Fruit fly (Drosophila melanogaster) whole organism, adult: ENCODE measurements around the gene Paics.
A peak's percentile ranks its signal among the peaks of the same experiment; 100 is the strongest.

ENCODE experiments used
- CG11617 ChIP-seq: fragments of 200-800 bp; sonication (Bioruptor generic); optimal IDR thresholded peaks from 2 replicates; lab custom pipeline; 2017; ENCODE audit warnings: mild to moderate bottlenecking, missing biosample characterization, missing genetic modification reagents, missing genetic modification characterization
- CG12768 ChIP-seq: fragments of 200-800 bp; sonication (Bioruptor generic); optimal IDR thresholded peaks from 2 replicates; lab custom pipeline; 2017; ENCODE audit warnings: missing biosample characterization, missing genetic modification characterization, mild to moderate bottlenecking, moderate library complexity, missing genetic modification reagents
- CG14711 ChIP-seq: fragments of 200-800 bp; sonication (Bioruptor generic); optimal IDR thresholded peaks from 2 replicates; lab custom pipeline; 2018; ENCODE audit warnings: missing biosample characterization, mild to moderate bottlenecking, missing genetic modification characterization, moderate library complexity
- CG1620 ChIP-seq: fragments of 200-800 bp; sonication (Bioruptor generic); optimal IDR thresholded peaks from 2 replicates; lab custom pipeline; 2016; ENCODE audit warnings: missing biosample characterization, missing genetic modification characterization
- CG33017 ChIP-seq: fragments of 200-800 bp; sonication (Bioruptor generic); optimal IDR thresholded peaks from 2 replicates; lab custom pipeline; 2018; ENCODE audit warnings: missing biosample characterization, mild to moderate bottlenecking, missing genetic modification characterization, moderate library complexity
- CG5204 ChIP-seq: fragments of 200-800 bp; sonication (Bioruptor generic); optimal IDR thresholded peaks from 2 replicates; lab custom pipeline; 2016; ENCODE audit warnings: missing biosample characterization, missing genetic modification characterization
- CG7045 ChIP-seq: fragments of 200-800 bp; sonication (Bioruptor generic); optimal IDR thresholded peaks from 2 replicates; lab custom pipeline; 2017; ENCODE audit warnings: missing biosample characterization, mild to moderate bottlenecking, missing genetic modification characterization
- CG7101 ChIP-seq: fragments of 200-800 bp; sonication (Bioruptor generic); optimal IDR thresholded peaks from 2 replicates; lab custom pipeline; 2018; ENCODE audit warnings: missing biosample characterization, mild to moderate bottlenecking, missing genetic modification characterization, moderate library complexity
- Clk ChIP-seq: fragments of 200-800 bp; sonication (Bioruptor generic); optimal IDR thresholded peaks from 2 replicates; lab custom pipeline; 2017; ENCODE audit warnings: missing biosample characterization, missing genetic modification characterization
- Crg-1 ChIP-seq: fragments of 200-800 bp; sonication (Bioruptor generic); optimal IDR thresholded peaks from 2 replicates; lab custom pipeline; 2016; ENCODE audit warnings: missing biosample characterization, missing genetic modification characterization
- Hr96 ChIP-seq: fragments of 200-800 bp; sonication (Bioruptor generic); optimal IDR thresholded peaks from 2 replicates; lab custom pipeline; 2016; ENCODE audit warnings: missing biosample characterization, missing genetic modification characterization
- Mnt ChIP-seq: fragments of 200-800 bp; sonication (Bioruptor generic); optimal IDR thresholded peaks from 2 replicates; lab custom pipeline; 2016; ENCODE audit warnings: missing biosample characterization, mild to moderate bottlenecking, missing genetic modification characterization
- bab1 ChIP-seq: fragments of 200-800 bp; sonication (Bioruptor generic); optimal IDR thresholded peaks from 3 replicates; lab custom pipeline; 2019; ENCODE audit warnings: missing biosample characterization, mild to moderate bottlenecking, missing genetic modification characterization, moderate library complexity
- cic ChIP-seq: fragments of 200-800 bp; sonication (Bioruptor generic); optimal IDR thresholded peaks from 2 replicates; lab custom pipeline; 2017; ENCODE audit warnings: missing biosample characterization, mild to moderate bottlenecking, missing genetic modification characterization, moderate library complexity
- cnc ChIP-seq, 2 experiments: fragments of >200 bp; optimal IDR thresholded peaks; 2 replicates each; lab custom pipeline; 2017
- kay ChIP-seq: fragments of 200-800 bp; sonication (Bioruptor generic); peaks from one replicate; lab custom pipeline; 2016; ENCODE audit warnings: missing biosample characterization, missing genetic modification characterization, borderline replicate concordance
- ovo ChIP-seq: fragments of 200-800 bp; sonication (Bioruptor generic); optimal IDR thresholded peaks from 2 replicates; lab custom pipeline; 2016; ENCODE audit warnings: missing biosample characterization, missing genetic modification characterization
- pad ChIP-seq: fragments of 200-800 bp; sonication (Bioruptor generic); optimal IDR thresholded peaks from 3 replicates; lab custom pipeline; 2017; ENCODE audit warnings: missing biosample characterization, missing genetic modification characterization, mild to moderate bottlenecking, moderate library complexity, missing genetic modification reagents
- tj ChIP-seq: fragments of 200-800 bp; sonication (Bioruptor generic); optimal IDR thresholded peaks from 3 replicates; lab custom pipeline; 2017; ENCODE audit warnings: missing biosample characterization, mild to moderate bottlenecking, missing genetic modification characterization, moderate library complexity
- toe ChIP-seq: fragments of 200-800 bp; sonication (Bioruptor generic); optimal IDR thresholded peaks from 2 replicates; lab custom pipeline; 2016; ENCODE audit warnings: missing biosample characterization, missing genetic modification characterization

Paics gene

dm6 chrX:12740441-12740840, 20.0 kb downstream of the Paics start:
- TF ChIP-seq Mnt (GFP tag; lab: Kevin White, UChicago), result no peak
- TF ChIP-seq ovo (GFP tag; lab: Kevin White, UChicago), result no peak
- no peak for TF ChIP-seq CG12768 (GFP tag; lab: Kevin White, UChicago)
- no peak for TF ChIP-seq cnc (optimal IDR thresholded peaks at IDR 0.05; lab: Kevin White, UChicago)
- no peak for TF ChIP-seq tj (GFP tag; lab: Kevin White, UChicago)
- TF ChIP-seq CG5204, result no peak
- no peak for TF ChIP-seq Clk
- TF ChIP-seq CG7045 (GFP tag; lab: Kevin White, UChicago), result no peak
- no peak for TF ChIP-seq CG14711 (tag; lab: Kevin White, UChicago)
- TF ChIP-seq toe (GFP tag; lab: Kevin White, UChicago), result no peak
- no peak for TF ChIP-seq CG11617 (GFP tag; lab: Kevin White, UChicago)
- TF ChIP-seq cic (GFP tag; lab: Kevin White, UChicago), result no peak
- TF ChIP-seq CG7101 (tag; lab: Kevin White, UChicago), result no peak
- TF ChIP-seq Crg-1 (GFP tag; lab: Kevin White, UChicago), result no peak
- no peak for TF ChIP-seq pad (GFP tag; lab: Kevin White, UChicago)
- no peak for TF ChIP-seq kay (GFP tag; lab: Kevin White, UChicago)

dm6 chrX:12739789-12740188, 20.6 kb downstream of the Paics start:
- TF ChIP-seq CG14711 (tag; lab: Kevin White, UChicago), result no peak
- TF ChIP-seq Clk, result no peak
- TF ChIP-seq CG7101 (tag; lab: Kevin White, UChicago), result no peak
- TF ChIP-seq tj (GFP tag; lab: Kevin White, UChicago), result no peak
- TF ChIP-seq kay (GFP tag; lab: Kevin White, UChicago), result no peak
- TF ChIP-seq toe (GFP tag; lab: Kevin White, UChicago), result no peak
- TF ChIP-seq CG11617 (GFP tag; lab: Kevin White, UChicago), result no peak
- no peak for TF ChIP-seq ovo (GFP tag; lab: Kevin White, UChicago)
- TF ChIP-seq CG5204, result no peak
- TF ChIP-seq CG7045 (GFP tag; lab: Kevin White, UChicago), result no peak
- TF ChIP-seq cic (GFP tag; lab: Kevin White, UChicago), result no peak
- no peak for TF ChIP-seq bab1 (GFP tag; lab: Kevin White, UChicago)

DNA sequence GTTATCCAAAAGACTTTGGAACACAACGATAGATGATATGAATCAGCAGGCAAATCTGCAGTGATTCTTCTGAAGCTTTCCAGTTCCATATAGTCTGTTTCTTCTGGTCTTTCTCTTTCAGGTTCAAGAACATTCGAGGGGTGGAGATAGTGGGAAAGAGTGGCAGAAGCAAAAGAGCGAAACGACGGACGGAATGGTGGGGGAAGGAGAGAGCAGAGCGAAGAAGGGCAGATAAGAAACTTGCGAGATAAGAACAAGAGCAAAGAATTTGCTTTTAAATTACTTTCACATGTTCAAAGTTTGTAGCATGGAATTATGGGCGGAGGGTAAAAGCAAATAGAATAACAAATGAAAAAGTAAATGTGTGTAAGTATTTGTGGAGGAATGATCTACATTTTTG, 21.4 kb downstream of the Paics start:
- TF ChIP-seq CG7101 (tag; lab: Kevin White, UChicago), result peak; percentile 12
- TF ChIP-seq CG7045 (GFP tag; lab: Kevin White, UChicago), result no peak
- TF ChIP-seq cic (GFP tag; lab: Kevin White, UChicago), result no peak
- peak; percentile 15 for TF ChIP-seq pad (GFP tag; lab: Kevin White, UChicago)

DNA sequence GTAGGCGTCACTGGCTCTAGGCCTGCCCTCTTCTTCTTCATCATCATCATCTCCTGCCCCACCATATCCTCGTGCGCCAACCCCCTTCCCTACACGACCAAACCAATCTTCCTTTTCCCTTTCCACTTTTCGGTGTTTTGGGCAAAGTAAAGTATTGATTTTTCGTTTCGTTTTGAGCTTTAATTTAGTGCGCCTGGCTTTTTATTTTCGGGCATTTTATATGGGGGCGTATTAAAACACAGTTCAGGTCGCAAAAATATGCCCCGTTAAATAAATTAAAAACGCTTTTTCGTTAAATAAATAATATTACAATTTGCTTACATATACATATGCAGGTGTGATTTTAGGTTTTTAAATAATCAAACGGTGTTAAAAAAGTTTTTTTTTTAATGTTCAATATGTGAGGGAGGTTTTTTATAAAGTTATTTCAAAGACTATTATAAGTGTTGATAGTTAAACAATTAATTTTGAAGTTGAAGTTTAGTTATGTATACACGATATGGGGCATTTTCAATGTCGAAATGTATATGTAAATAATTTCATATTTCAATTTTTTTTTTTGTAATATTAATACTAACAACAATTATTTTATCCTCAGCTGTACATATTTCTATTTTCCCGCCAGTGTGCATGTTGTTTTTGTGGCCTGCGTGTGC, 22.6 kb downstream of the Paics start:
- peak; percentile 32 for TF ChIP-seq CG5204
- no peak for TF ChIP-seq Hr96
- TF ChIP-seq CG33017, result peak; percentile 20
- TF ChIP-seq CG11617 (GFP tag; lab: Kevin White, UChicago), result peak; percentile 59
- TF ChIP-seq CG14711 (tag; lab: Kevin White, UChicago), result peak; percentile 66
- TF ChIP-seq kay (GFP tag; lab: Kevin White, UChicago), result no peak
- peak; percentile 55 for TF ChIP-seq bab1 (GFP tag; lab: Kevin White, UChicago)
- peak; percentile 75 for TF ChIP-seq CG7101 (tag; lab: Kevin White, UChicago)

DNA sequence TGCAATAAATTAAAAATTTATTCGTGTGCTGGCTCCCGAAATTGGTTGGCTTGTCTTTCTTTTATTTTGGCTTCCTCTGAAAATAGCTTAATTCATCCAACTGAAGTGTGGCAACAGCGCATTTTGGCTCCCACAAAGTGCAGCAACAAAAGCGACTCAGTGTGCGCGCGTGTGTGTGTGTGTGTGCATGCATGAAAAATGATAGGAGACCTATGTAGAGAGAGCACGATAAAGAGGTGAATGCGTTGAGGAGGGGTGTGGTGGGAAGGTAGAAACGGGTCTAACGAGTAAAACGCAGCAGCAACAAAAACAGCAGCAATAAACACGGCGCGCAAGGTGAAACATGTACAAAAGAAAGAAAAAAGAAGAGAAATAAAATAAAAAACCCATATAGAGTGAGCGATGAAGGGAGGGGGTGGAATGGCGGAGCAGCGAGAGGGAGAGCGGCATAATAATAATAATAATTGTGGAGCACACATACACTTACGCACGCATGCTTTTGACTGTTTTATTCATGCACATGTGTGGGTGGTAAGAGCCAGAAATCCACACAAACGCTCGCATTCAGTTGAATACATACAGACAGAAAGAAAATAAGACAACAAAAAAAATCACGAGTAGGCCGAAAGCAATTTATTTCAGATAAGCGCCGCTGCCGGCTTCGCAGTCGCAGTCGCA, 23.2 kb downstream of the Paics start:
- no peak for TF ChIP-seq cnc (optimal IDR thresholded peaks at IDR 0.05; lab: Kevin White, UChicago)
- peak; percentile 86 for TF ChIP-seq cic (GFP tag; lab: Kevin White, UChicago)
- TF ChIP-seq CG7045 (GFP tag; lab: Kevin White, UChicago), result peak; percentile 47
- TF ChIP-seq bab1 (GFP tag; lab: Kevin White, UChicago), result peak; percentile 25
- TF ChIP-seq CG5204, result peak; percentile 4
- TF ChIP-seq kay (GFP tag; lab: Kevin White, UChicago), result no peak
- TF ChIP-seq tj (GFP tag; lab: Kevin White, UChicago), result peak; percentile 82
- peak; percentile 75 for TF ChIP-seq pad (GFP tag; lab: Kevin White, UChicago)
- peak; percentile 59 for TF ChIP-seq toe (GFP tag; lab: Kevin White, UChicago)
- TF ChIP-seq Hr96, result no peak
- peak; percentile 59 for TF ChIP-seq Crg-1 (GFP tag; lab: Kevin White, UChicago)
- peak; percentile 40 for TF ChIP-seq CG7101 (tag; lab: Kevin White, UChicago)
- peak; percentile 56 for TF ChIP-seq CG1620 (GFP tag; lab: Kevin White, UChicago)
- TF ChIP-seq CG14711 (tag; lab: Kevin White, UChicago), result peak; percentile 42
- peak; percentile 86 for TF ChIP-seq CG12768 (GFP tag; lab: Kevin White, UChicago)
- peak; percentile 76 for TF ChIP-seq Mnt (GFP tag; lab: Kevin White, UChicago)
- TF ChIP-seq ovo (GFP tag; lab: Kevin White, UChicago), result peak; percentile 85
- peak; percentile 57 for TF ChIP-seq CG33017
- peak; percentile 39 for TF ChIP-seq Clk
- TF ChIP-seq CG11617 (GFP tag; lab: Kevin White, UChicago), result peak; percentile 67
